Worm (Caenorhabditis elegans): ENCODE data around the gene T07A5.7.

Gene T07A5.7

DNA sequence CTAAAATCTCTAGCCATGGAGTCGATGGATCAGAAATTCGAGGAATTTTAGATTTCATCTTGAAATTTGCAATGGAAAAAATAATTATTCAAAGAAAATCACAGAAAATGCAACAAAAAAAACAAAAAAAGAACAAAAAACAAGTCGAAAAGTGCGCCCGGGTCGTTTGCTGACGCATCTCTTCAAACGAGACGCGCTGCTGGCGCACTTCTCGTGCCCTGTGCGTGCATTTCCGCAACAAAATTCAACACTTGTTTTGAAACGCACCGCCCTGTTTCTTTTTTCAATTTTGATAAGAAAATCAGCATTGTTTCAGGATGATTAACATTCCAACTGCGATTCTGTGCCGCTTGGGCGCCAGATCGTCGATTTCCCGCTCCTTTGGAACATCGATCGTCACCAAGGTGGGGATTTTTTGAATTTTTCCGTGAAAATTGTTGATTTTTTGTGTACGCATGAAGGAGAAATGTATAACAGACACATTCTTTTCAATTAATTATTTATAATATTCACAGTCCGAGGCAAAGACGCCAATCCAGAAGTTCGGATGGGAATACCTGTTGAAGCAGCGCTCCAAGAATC is 23.1 kb upstream of the T07A5.7 start, which contains the start of the genes jmjd-4 and mev-1:
TSS of gene jmjd-4 (minus strand) at position 58 of the 582 bp plus-strand sequence.
TSS of gene mev-1 (plus strand) at position 317 of the 582 bp plus-strand sequence.
- no peak for TF ChIP-seq unc-62 (GFP tag; optimal IDR thresholded peaks at IDR 0.05)

DNA sequence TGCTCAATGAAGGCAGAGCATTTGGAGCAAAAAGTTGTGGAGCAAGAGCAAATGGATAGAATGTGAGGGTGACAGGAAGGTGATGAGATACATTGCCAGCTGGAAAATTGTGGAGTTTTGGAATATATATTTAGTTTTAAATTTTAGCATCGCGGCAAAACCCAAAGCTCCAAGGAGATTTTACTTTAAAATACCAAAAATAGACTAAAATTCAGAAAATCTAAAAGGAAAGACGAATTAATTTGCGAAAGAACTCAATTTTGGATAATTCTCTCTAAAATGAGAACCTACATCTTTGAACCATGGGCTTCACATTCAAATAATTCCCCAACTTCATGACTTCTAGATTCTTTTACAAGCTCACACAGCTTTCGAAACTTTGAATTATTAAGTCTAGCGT is 21.6 kb upstream of the T07A5.7 start, which contains the start of gene T07C4.12:
TSS of gene T07C4.12 (minus strand) at position 101 of the 400 bp plus-strand sequence.
- no peak for TF ChIP-seq unc-62 (GFP tag; optimal IDR thresholded peaks at IDR 0.05)

DNA sequence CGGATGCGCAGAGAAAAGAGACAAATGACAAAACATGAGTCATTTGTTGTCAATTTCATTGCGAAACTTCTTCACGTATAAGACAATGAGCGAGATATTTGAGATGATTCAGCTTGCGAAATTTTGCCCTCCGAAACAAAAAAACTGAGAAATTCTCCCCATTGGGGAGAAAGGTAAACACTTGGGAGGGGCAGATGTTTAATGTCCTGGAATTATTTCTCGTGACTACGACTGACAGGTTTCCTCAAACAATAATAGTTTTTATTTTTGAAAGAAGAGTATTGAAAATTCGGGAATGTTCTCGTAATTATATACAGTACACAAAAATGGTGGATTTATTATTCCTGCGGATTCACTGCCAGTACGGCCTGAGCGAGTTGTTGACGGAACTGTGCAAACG is 20.3 kb upstream of the T07A5.7 start:
- no peak for TF ChIP-seq unc-62 (GFP tag; optimal IDR thresholded peaks at IDR 0.05)

DNA sequence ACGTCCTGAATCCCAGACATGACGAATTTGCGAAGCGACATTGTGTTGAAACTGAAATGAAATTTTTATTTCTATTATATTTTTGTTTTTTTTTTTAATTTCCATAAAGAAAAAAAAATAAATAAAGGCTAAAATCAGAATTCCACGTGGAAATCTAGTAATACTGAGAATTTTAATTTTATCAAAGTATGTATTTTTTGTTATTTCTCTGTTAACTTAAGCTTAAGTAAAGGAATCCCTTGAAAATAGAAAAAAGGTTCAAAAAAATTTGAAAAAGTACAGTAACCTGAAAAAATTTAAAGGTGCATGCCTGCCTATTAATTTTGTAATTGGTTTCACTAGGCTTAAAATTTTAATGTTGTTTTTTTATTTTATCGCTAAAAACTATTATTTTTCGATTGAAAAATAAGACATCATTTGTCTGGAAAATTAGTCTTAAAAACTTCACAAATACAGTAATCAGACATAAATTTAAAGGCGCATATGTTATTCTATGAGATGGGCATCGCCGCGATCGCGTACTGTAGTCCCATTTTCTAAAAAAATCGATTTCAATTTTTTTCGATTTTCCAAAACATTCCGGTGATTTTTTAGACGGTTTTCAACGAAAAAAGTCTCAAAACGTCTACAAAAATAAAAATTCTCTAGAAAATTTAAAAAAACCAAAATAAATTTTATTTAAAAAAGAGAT is 19.6 kb upstream of the T07A5.7 start, which contains the start of gene nex-2:
TSS of gene nex-2 (minus strand) at position 51 of the 691 bp plus-strand sequence.
- no peak for TF ChIP-seq unc-62 (GFP tag; optimal IDR thresholded peaks at IDR 0.05)

DNA sequence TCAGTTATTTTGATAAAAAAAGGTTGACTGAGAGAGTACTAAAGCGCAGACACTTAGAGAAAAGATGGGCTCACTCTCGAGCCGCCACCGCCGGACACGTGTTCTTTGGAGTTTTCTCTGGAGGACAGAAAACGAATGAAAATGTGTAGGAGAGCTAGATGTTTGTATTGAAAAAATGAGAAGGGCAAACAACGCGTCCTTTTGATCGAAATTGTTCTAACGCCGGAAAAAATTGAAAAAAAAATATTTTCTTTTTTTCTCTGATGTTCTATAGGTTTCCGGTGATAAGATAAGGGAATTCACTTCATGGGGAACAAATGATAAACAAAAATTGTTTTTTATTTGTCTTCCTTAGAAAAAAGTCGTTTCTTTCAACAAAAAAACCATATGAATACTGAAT is 18.9 kb upstream of the T07A5.7 start:
- no peak for TF ChIP-seq unc-62 (GFP tag; optimal IDR thresholded peaks at IDR 0.05)

DNA sequence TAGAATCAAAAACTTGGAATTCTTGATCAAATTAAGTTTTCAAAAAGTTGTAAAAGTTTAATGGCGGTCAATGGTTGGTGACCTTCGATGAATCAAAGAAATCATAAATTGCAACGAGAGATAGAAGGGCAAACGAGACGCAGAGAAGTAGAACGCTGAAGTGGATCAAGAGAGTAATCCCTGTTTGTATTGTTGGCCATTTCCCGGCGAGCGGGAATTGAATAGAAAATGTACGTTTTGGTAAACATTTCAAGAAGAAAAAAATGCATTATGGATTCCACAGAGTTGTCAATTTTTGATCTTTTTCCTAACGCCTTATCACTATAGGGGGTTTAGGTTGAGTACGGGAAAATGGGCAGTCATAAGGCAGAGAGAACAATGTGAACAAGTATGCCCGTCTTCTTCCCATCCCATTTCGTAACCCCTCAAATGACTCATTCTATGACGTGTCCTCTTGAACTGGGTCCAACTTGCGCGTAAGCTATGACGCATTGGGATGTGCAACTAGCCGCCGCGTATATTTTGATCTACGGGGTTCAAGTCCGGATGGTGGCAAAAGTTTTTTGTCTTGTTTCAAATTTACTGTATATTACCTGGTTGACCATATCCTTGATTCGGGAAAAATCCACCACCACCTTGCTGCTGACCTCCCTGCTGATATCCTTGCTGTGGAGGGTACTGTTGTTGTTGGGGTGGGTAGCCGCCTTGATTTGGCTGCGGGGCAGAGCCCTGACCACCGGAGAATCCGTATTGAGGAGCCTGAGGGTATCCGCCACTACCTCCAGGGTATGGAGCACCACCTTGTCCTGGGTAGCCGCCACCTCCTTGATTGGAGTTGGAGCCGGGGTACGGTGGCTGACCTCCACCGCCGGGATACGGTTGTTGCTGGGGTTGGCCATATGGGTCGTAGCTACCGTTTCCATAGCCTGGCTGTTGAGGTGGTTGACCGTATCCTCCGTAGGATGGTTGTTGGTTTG is 17.9 kb upstream of the T07A5.7 start:
- no peak for TF ChIP-seq unc-62 (GFP tag; optimal IDR thresholded peaks at IDR 0.05)

DNA sequence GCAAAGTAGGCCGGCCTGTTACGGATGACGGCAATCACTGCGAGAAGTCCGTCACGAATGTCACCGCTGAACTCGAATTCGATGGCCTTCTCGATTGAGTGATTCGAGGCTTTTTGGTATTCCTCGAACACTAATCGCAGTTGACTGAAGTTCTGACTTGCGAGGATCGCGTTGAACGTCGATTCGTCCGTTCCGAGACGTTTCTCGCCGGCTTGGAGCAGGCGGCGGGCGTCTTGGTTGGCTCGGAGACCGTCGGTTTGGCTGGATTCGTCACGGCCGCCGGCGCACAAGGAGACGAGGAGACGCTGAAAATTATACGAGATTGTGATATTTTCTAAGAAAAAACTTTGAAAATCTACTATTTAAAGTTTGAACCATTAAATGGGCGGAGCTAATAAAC is 15.4 kb upstream of the T07A5.7 start:
- no peak for TF ChIP-seq unc-62 (GFP tag; optimal IDR thresholded peaks at IDR 0.05)

DNA sequence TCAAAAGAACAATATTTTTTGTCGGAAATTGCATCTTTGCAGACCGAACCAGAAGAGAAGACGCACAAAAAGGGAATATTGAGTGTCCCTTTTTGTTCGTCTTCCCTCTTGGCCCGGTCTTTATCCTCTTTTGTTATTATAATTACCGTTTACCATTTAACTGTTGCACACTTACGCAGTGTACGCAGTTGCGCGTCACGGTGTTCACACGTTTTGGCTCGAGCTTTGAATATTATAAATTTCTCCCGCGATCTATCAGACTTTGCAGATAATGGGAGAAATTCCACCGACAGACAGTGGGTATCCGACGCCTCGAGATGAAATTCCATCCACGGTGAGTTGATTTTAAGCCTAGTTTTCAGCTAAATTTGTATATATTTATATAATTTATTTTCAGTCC is 9.9 kb upstream of the T07A5.7 start, which contains the start of gene sas-7:
TSS of gene sas-7 (plus strand) at position 232 of the 400 bp plus-strand sequence.
- TF ChIP-seq unc-62 (GFP tag; optimal IDR thresholded peaks at IDR 0.05) = no peak

DNA sequence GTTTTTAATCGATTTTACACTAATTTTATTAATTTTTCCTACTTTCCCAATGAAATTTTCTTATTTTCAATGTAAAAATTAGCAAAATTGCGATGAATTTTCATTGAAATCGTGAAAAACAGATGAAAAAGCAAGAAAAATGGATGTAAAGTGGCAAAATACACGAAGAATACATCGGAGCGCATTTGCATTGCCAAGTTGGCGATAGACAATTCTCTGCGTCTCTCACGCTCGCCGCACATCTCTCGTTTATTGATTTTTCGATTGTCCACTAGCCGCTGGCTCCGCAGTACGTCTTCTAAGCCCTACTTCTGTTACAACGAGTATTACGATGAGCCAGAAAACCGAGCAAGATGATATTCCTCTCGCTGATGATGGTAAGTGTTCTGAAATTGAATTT is 7.8 kb upstream of the T07A5.7 start, which contains the start of gene unc-69:
TSS of gene unc-69 (plus strand) at position 185 of the 400 bp plus-strand sequence.
- TF ChIP-seq unc-62 (GFP tag; optimal IDR thresholded peaks at IDR 0.05) = no peak

DNA sequence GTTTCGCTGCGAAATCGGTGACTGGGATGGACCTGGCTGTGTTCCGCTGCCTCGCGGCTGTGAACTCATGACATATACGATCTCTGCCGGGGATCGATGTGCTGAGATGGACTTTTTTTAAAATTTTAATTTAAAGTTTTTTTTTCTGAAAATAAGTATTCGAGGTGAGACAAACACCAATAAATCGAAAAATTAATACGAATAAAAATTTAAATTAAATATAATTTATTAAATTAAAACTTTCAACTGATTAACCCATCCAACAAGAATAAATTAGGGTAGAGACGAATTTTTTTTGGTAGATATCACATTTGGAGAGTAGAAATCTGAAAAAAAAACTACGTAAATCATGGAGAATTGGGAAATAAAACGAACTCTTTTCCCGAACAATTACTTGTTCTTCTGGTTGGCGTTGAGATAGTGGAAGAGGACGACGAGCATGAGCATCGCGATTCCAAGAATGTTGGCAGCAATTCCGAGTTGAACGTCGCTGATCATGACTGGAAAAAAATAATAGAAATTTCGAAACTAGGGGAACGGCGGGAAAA is 7.2 kb upstream of the T07A5.7 start, which contains the start of the genes unc-50 and ostf-4:
TSS of gene unc-50 (minus strand) at position 101 of the 548 bp plus-strand sequence.
TSS of gene ostf-4 (minus strand) at position 498 of the 548 bp plus-strand sequence.
- no peak for TF ChIP-seq unc-62 (GFP tag; optimal IDR thresholded peaks at IDR 0.05)

DNA sequence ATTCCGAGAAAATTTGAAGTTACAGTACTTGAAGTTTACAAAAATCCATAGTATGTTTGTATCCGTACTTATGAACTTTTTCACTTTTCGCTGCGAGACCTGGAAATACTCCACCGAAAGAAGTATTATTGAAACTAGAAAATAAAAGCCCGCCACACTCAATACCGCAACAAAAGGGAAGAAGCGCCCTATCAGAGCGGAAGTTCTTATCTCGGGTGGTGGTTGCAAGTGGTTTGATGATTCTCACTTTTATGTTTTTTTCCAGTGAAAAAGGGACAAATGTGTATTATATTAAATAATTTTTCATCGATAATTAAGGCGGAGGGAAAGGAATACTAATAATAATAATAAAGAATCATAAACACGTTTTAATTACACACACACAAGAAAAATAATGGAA is 3.3 kb upstream of the T07A5.7 start:
- no peak for TF ChIP-seq unc-62 (GFP tag; optimal IDR thresholded peaks at IDR 0.05)

DNA sequence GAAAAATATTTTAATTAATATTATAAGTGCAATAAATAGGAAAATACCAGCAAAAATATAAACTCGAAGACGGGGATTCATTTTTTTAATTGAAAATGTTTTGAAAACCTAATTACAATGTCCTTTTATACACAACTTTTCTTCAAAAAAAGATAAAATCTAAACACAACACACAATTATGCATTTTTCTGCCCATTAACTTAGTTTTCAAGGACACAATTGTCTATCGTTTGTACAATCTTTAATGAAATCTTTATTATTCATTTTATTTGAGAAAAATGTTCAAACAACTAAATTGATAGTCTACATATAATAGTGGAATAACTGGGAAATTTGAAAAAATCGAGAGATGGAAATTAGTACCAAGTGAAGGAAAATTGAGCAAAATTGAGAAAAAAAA is 4.9 kb downstream of the T07A5.7 start, which contains the start of gene T07A5.1:
TSS of gene T07A5.1 (minus strand) at position 149 of the 400 bp plus-strand sequence.
- no peak for TF ChIP-seq unc-62 (GFP tag; optimal IDR thresholded peaks at IDR 0.05)

DNA sequence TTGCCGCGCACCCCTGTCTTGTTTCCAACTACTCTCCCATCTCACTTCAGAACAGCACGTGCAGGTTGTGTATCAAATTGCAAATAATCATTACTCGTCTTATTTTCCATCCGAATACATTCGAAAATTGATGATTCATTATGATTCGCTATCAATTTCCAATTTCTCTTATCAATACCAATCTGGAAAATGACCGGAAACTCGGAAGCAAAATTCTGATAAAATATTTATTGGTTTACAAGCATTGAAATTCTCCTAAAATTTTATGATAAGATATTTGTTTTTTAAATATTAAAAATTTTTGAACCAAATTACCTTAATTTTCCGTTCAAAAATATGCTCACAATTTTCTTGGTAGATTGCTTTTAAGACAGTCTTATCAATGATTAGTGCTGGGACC is 5.6 kb downstream of the T07A5.7 start:
- TF ChIP-seq unc-62 (GFP tag; optimal IDR thresholded peaks at IDR 0.05) = no peak

DNA sequence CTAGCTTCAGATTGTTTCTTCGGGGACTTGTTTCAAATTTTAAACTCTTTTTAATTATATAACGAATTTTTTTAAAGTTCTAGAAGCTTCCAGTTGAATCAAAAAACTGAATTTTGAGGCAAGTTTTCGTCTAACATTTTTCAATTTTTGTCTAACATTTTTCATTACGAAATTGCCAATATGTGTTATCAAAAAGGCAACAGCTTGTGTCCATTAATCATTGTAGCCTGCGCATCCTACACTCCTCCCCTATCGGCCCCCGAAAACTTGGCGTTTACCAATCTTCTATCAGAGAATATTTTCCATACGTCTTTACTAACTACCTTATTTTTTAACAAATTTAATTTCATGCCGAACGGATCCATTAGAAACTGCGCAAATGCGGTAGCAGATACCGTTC is 10.8 kb downstream of the T07A5.7 start, which contains the start of gene vglu-3:
TSS of gene vglu-3 (plus strand) at position 301 of the 400 bp plus-strand sequence.
- TF ChIP-seq unc-62 (GFP tag; optimal IDR thresholded peaks at IDR 0.05) = no peak

DNA sequence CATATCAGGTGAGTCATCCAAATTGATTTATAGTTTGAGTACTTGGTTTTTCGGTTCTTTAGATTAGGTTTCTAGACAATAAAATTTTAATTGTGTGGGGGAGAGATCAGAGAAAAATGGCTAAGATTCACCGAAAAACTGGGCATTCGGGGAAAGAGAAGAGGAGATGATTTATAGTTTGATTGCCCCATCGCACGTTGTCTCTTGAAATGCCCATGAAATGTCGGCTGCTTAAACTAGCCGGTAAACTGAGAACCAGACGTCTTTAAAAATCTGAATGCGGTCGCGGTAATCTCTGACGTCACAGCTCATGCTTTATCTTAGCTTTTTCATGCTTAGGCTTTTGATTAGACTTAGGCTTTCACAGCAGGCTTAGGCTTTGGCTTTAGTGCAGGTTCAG is 14.0 kb downstream of the T07A5.7 start:
- TF ChIP-seq unc-62 (GFP tag; optimal IDR thresholded peaks at IDR 0.05) = no peak
